Worm (Caenorhabditis elegans) whole organism, L2 larva: ENCODE data around the gene idpp-7.

Experiments used
- alr-1 ChIP-seq: fragments of 150-350 bp; optimal IDR thresholded peaks from 2 replicates; lab custom pipeline; 2014; ENCODE audit warnings: missing biosample characterization, missing genetic modification characterization
- ama-1 ChIP-seq: fragments of 150-350 bp; optimal IDR thresholded peaks from 2 replicates; lab custom pipeline; 2018; ENCODE audit warnings: inconsistent platforms
- ceh-16 ChIP-seq: fragments of 150-350 bp; optimal IDR thresholded peaks from 2 replicates; lab custom pipeline; 2014; ENCODE audit warnings: missing biosample characterization, missing genetic modification characterization
- mdl-1 ChIP-seq, 2 experiments: fragments of 150-350 bp in 1 of 2; sonication (generic microtip) in 1 of 2; optimal IDR thresholded peaks; 2 replicates each; lab custom pipeline; 2017; ENCODE audit warnings: missing biosample characterization in 2 of 2, missing genetic modification characterization in 2 of 2
- nhr-11 ChIP-seq: fragments of 150-350 bp; optimal IDR thresholded peaks from 2 replicates; lab custom pipeline; 2014; ENCODE audit warnings: missing biosample characterization, missing genetic modification characterization
- nhr-237 ChIP-seq: fragments of 150-350 bp; optimal IDR thresholded peaks from 2 replicates; lab custom pipeline; 2014; ENCODE audit warnings: missing biosample characterization, missing genetic modification characterization
- snpc-4 ChIP-seq: fragments of 150-350 bp; optimal IDR thresholded peaks from 2 replicates; lab custom pipeline; 2014; ENCODE audit warnings: missing biosample characterization, missing genetic modification characterization
- zag-1 ChIP-seq: fragments of 150-350 bp; optimal IDR thresholded peaks from 2 replicates; lab custom pipeline; 2014; ENCODE audit warnings: missing biosample characterization, missing genetic modification characterization
- ztf-11 ChIP-seq: sonication (generic microtip); optimal IDR thresholded peaks from 2 replicates; lab custom pipeline; 2017; ENCODE audit warnings: missing biosample characterization, missing genetic modification characterization

ce11 chrIV:12684341-12684740 lies 35.4 kb upstream of the idpp-7 start, which contains the start of gene prmt-9:
- TF ChIP-seq ceh-16 (no peak), ztf-11 (tag; lab: Kevin White, UChicago) (no peak), nhr-11 (tag; lab: Kevin White, UChicago) (no peak), alr-1 (tag; lab: Kevin White, UChicago) (no peak), nhr-237 (tag; lab: Kevin White, UChicago) (no peak), ama-1 (no peak), mdl-1 (tag; optimal IDR thresholded peaks at IDR 0.05; lab: Kevin White, UChicago) (no peak), snpc-4 (no peak), zag-1 (tag; lab: Kevin White, UChicago) (no peak)
